Worm (Caenorhabditis elegans): ENCODE measurements around the gene spp-20.

spp-20 gene

ce11 chrV:6544999-6545398 is 13.0 kb downstream of the spp-20 start:
- TF ChIP-seq egl-5 (tag; optimal IDR thresholded peaks at IDR 0.05): no peak
- TF ChIP-seq lin-15B (tag; optimal IDR thresholded peaks at IDR 0.05): no peak
- peak; percentile 6 for TF ChIP-seq nhr-23 (tag; optimal IDR thresholded peaks at IDR 0.05)
- TF ChIP-seq lin-39 (tag; optimal IDR thresholded peaks at IDR 0.05): no peak
- TF ChIP-seq lsy-12 (tag; optimal IDR thresholded peaks at IDR 0.05): peak; percentile 9
- TF ChIP-seq nhr-77 (tag; optimal IDR thresholded peaks at IDR 0.05): no peak
- peak; percentile 41 for TF ChIP-seq nhr-25 (tag; optimal IDR thresholded peaks at IDR 0.05)
- TF ChIP-seq nhr-67 (tag; optimal IDR thresholded peaks at IDR 0.05): no peak

DNA sequence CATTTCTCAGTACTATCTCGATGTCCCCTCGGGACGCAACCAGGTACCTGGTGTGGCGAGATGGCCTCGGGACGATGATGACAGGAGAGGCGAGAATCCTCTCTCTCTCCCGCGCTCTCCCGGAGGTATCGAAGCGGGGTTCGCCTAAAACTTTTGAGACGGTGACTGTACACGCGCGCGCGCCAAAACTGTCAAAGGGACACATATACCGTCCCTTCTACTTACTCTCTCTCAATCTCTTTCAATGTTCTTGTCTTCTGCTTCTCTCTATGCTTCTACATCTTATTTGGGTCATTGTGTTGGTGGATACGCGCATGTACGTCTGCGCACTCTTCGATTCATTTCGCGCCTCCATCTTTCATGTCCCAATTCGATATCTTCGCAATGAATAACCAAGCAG is 16.1 kb downstream of the spp-20 start:
- TF ChIP-seq nhr-23 (tag; optimal IDR thresholded peaks at IDR 0.05): peak; percentile 84
- TF ChIP-seq jun-1 (tag; optimal IDR thresholded peaks at IDR 0.05): no peak
- TF ChIP-seq ceh-9 (tag; optimal IDR thresholded peaks at IDR 0.05): no peak
- no peak for TF ChIP-seq nfya-1 (tag; optimal IDR thresholded peaks at IDR 0.05; ENCODE audit: insufficient read depth)
- TF ChIP-seq nhr-25 (tag; optimal IDR thresholded peaks at IDR 0.05): peak; percentile 65
- TF ChIP-seq ama-1 (optimal IDR thresholded peaks at IDR 0.05): peak; percentile 14
- peak; percentile 51 for TF ChIP-seq nhr-43 (tag; optimal IDR thresholded peaks at IDR 0.05; ENCODE audit: poor library complexity, severe bottlenecking)
- TF ChIP-seq nhr-67 (tag; optimal IDR thresholded peaks at IDR 0.05): no peak

DNA sequence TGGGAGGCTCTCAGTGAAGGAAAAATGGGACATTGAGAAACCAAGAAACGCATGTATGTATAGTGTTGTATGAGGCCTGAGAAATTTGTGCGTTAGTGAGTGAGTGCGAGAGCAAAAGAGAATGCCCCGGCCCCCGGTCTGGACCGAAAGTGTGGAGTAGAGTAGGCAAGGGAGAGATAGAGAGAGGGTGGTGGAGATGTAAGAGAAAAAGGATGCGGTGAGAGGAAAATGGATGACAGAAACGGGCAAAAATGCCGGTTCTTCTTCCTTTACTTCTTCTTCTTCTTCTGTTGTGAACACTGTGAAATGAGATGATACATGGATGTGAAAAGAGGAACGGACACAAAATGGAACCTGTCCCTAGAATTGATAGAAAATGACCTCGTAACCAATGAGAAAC is 19.7 kb downstream of the spp-20 start:
- no peak for TF ChIP-seq zag-1 (tag; optimal IDR thresholded peaks at IDR 0.05)
- peak; percentile 68 for TF ChIP-seq hmg-11 (tag; optimal IDR thresholded peaks at IDR 0.05)
- TF ChIP-seq nhr-23 (tag; optimal IDR thresholded peaks at IDR 0.05): peak; percentile 3
- no peak for TF ChIP-seq ztf-4 (tag; optimal IDR thresholded peaks at IDR 0.05)
- TF ChIP-seq ceh-16 (tag; optimal IDR thresholded peaks at IDR 0.05): no peak
- TF ChIP-seq lin-39 (tag; optimal IDR thresholded peaks at IDR 0.05): peak; percentile 53
- TF ChIP-seq elt-3 (tag; optimal IDR thresholded peaks at IDR 0.05): no peak
- TF ChIP-seq nhr-76 (tag; optimal IDR thresholded peaks at IDR 0.05): no peak
- TF ChIP-seq pha-4 (tag; optimal IDR thresholded peaks at IDR 0.05): peak; percentile 42
- TF ChIP-seq nfya-1 (tag; optimal IDR thresholded peaks at IDR 0.05; ENCODE audit: insufficient read depth): peak; percentile 40
- peak; percentile 38 for TF ChIP-seq ama-1 (optimal IDR thresholded peaks at IDR 0.05)

ce11 chrV:6533030-6533429 is 25.0 kb downstream of the spp-20 start, which contains the start of gene hpo-26:
hpo-26 (minus strand) TSS chrV:6533060.
- TF ChIP-seq ceh-9 (tag; optimal IDR thresholded peaks at IDR 0.05) (no peak), ceh-28 (tag; optimal IDR thresholded peaks at IDR 0.05) (peak; percentile 3), aly-2 (tag; optimal IDR thresholded peaks at IDR 0.05) (no peak), pha-4 (tag; optimal IDR thresholded peaks at IDR 0.05) (peak; percentile 90)

DNA sequence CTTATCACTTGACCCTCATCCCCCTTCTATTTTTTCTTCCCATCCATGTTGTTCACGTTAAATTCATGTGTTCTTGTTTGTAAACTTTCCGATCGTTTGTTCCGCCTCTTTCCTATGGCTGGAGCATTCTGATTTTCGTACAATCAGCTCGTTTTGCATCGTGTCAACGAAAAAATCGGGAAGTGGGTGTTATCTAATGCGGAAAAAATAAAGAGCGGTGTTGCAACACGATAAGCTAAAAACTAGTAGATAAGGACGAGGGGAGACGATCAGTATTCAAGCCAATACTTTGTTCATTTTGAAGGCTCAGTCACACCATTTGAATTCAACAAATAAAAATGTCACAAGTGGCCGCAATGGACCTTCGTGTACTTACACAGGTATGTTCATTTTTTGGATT is 33.2 kb downstream of the spp-20 start, which contains the start of gene acs-1:
acs-1 (plus strand) TSS at position 233 of the 400 bp plus-strand sequence.
- peak; percentile 66 for TF ChIP-seq pqm-1 (tag; optimal IDR thresholded peaks at IDR 0.05)
- TF ChIP-seq elt-2 (tag; optimal IDR thresholded peaks at IDR 0.05): peak; percentile 95
- no peak for TF ChIP-seq ztf-11 (tag; optimal IDR thresholded peaks at IDR 0.05)

DNA sequence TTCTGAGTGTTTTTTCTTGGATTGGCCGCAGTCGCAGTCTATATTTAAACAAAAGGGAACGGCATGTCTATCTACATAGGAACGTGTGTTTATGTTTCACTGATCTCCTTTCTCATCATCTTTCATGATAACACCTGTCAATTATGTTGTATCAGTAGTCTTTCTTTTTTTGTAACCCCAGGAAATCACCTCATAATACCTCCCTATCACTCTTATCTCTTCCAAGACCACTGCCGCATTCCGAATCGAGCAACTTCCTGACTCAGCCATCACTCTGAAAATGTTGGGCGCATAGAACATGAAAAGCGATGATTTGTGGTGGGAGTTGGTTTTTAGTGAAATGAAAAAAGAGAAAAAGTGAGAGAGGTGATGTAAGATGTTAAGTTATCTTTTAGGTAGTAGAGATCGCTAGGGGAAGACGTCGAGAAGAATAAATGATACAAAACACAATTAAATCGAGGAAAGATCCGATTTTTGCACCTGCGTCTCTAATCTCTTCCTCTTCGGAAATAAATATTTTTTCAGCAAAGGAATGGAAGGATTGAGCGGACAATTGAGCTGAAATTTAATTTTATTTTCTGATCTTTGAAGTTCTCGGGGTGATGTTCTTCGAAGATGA is 35.0 kb downstream of the spp-20 start:
- TF ChIP-seq elt-2 (tag; optimal IDR thresholded peaks at IDR 0.05): peak; percentile 89
- TF ChIP-seq pqm-1 (tag; optimal IDR thresholded peaks at IDR 0.05): peak; percentile 42
- TF ChIP-seq R02D3.7 (tag; optimal IDR thresholded peaks at IDR 0.05): no peak

ce11 chrV:6520385-6521080 is 37.5 kb downstream of the spp-20 start, which contains the start of the genes F46E10.2 and F46E10.18:
F46E10.2 (plus strand) TSS chrV:6520435.
F46E10.18 (plus strand) TSS chrV:6521030.
- no peak for TF ChIP-seq nhr-76 (tag; optimal IDR thresholded peaks at IDR 0.05)
- no peak for TF ChIP-seq ama-1 (optimal IDR thresholded peaks at IDR 0.05)
- TF ChIP-seq ceh-82 (tag; optimal IDR thresholded peaks at IDR 0.05): no peak
- TF ChIP-seq mdl-1 (tag; optimal IDR thresholded peaks at IDR 0.05): no peak
- no peak for TF ChIP-seq elt-1 (tag; optimal IDR thresholded peaks at IDR 0.05)
- TF ChIP-seq nhr-67 (tag; optimal IDR thresholded peaks at IDR 0.05): no peak
- no peak for TF ChIP-seq eor-1 (tag; optimal IDR thresholded peaks at IDR 0.05)
- TF ChIP-seq pha-4 (tag; optimal IDR thresholded peaks at IDR 0.05): no peak
- no peak for TF ChIP-seq fkh-2 (tag; optimal IDR thresholded peaks at IDR 0.05)
- TF ChIP-seq skn-1 (tag; optimal IDR thresholded peaks at IDR 0.05): no peak
- TF ChIP-seq ceh-28 (tag; optimal IDR thresholded peaks at IDR 0.05): no peak
- no peak for TF ChIP-seq ztf-11 (tag; optimal IDR thresholded peaks at IDR 0.05)
- no peak for TF ChIP-seq R02D3.7 (tag; optimal IDR thresholded peaks at IDR 0.05)

All from whole organism, L3 larva.